Fruit fly (Drosophila melanogaster): ENCODE measurements around the gene CG2604.

CG2604 gene

DNA sequence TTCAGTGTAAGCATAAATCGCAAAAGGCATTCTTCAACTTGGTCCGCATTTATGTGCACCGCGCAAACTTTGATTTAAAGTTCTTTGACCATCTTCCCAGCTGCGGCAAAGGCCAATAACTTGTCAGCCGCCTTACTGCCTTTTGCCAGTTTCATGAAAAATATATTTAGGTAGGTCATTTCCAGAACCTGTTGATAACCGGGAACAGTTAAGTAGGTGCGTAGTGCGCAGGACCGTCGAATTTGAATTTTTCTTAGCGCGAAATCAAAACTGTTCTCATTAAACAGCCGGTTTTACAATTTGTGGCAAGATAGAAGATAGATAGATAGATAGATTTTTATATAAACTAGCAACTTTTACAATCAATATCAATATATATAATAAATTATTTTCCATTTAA, 51.2 kb downstream of the CG2604 start:
- TF ChIP-seq CG17801 (GFP tag; optimal IDR thresholded peaks at IDR 0.05; ENCODE audit: partially characterized antibody) = no peak
